Fruit fly (Drosophila melanogaster): ENCODE data around the gene Sec71.

Gene Sec71

DNA sequence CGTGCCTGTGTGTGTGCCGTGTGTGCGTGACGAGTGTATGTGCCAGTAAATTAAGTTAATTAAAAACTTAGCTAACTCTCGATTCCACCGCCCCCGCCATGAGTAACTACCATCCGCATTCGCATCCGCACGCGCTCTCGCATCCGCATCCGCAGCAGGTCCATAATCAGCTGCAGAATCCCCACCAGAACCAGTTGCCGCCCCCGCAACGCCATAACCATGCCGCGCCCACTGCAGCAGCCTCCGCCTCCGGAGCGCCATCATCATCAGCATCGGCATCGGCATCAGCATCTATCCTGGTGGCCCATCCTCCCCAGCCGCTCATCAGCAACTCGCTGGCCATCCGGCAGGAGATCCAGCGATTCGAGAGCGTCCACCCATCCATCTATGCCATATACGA, 42.6 kb downstream of the Sec71 start:
- no peak for TF ChIP-seq CG33017 (tag; optimal IDR thresholded peaks at IDR 0.05)
- TF ChIP-seq ovo (GFP tag; optimal IDR thresholded peaks at IDR 0.05) = no peak
- no peak for TF ChIP-seq Hr96 (GFP tag; optimal IDR thresholded peaks at IDR 0.05)
- no peak for TF ChIP-seq Crg-1 (GFP tag; optimal IDR thresholded peaks at IDR 0.05)
- no peak for TF ChIP-seq cic (GFP tag; optimal IDR thresholded peaks at IDR 0.05)
- TF ChIP-seq kay (GFP tag; ENCODE audit: borderline replicate concordance) = no peak
- TF ChIP-seq bab1 (GFP tag; optimal IDR thresholded peaks at IDR 0.05) = no peak
- no peak for TF ChIP-seq cnc (optimal IDR thresholded peaks at IDR 0.05)
- TF ChIP-seq Mnt (GFP tag; optimal IDR thresholded peaks at IDR 0.05) = no peak
- no peak for TF ChIP-seq CG7101 (tag; optimal IDR thresholded peaks at IDR 0.05)

DNA sequence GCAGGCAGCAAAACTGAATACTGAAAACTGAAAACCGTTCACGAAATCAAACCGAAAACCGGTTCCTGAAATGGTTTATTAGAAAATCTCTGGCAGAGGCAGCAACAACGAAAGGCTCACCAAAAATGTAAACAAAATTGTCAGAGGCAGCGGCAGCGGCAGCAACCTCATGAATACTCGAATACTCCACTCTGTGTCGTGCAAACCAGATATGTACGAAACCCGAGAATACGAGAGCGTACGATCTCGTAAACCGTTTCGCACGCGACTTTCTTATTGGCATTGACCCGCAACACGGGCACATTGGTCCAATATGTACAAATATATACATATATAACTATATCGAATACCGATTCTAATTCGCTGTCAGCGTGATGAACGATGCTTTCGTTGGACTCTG, 44.3 kb downstream of the Sec71 start:
- TF ChIP-seq Mnt (GFP tag; optimal IDR thresholded peaks at IDR 0.05) = no peak
- no peak for TF ChIP-seq CG7045 (GFP tag; optimal IDR thresholded peaks at IDR 0.05)
- TF ChIP-seq CG7101 (tag; optimal IDR thresholded peaks at IDR 0.05) = no peak

DNA sequence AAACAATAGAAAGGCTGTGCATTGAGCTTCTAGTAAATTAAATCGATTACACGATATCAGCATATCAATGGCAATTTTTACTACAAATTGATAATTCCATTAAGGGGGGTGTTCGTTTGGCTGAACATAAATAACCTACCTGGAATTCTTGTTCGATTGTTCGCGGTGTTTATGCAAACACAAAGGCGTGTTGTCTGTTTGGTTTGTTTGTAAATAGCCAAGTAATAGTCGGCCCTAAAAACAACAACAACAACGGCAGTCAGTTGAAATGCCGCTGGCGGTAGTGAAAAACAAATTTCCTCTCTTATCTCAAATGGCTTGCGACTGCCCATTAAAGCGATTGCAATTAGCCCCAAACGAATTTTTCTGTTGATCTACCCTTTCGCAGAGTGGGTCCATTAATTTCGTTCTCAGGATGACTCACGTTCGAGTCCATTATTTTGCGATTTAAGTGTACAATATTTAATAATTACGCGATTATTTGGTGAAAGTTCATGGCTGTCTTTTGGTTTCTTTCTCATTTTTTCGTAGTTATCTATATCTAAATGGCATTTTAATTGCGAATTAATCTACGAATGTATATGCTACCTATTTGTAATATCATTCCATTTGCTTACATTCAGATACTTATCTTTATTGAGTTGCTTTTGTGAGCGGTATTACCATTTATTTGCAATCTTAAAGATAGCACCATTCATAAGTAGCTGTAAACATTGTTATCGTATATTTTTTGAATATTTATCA, 45.5 kb downstream of the Sec71 start:
- TF ChIP-seq CG11617 (GFP tag; optimal IDR thresholded peaks at IDR 0.05) (peak; percentile 71), Clk (GFP tag; optimal IDR thresholded peaks at IDR 0.05) (peak; percentile 43), toe (GFP tag; optimal IDR thresholded peaks at IDR 0.05) (no peak), CG14711 (tag; optimal IDR thresholded peaks at IDR 0.05) (no peak), tj (GFP tag; optimal IDR thresholded peaks at IDR 0.05) (no peak), CG7045 (GFP tag; optimal IDR thresholded peaks at IDR 0.05) (peak; percentile 71), CG12768 (GFP tag; optimal IDR thresholded peaks at IDR 0.05) (peak; percentile 55), ovo (GFP tag; optimal IDR thresholded peaks at IDR 0.05) (no peak), CG5204 (GFP tag; optimal IDR thresholded peaks at IDR 0.05) (peak; percentile 10), CG7101 (tag; optimal IDR thresholded peaks at IDR 0.05) (peak; percentile 50), cnc (optimal IDR thresholded peaks at IDR 0.05) (no peak), kay (GFP tag; ENCODE audit: borderline replicate concordance) (peak; percentile 84), Mnt (GFP tag; optimal IDR thresholded peaks at IDR 0.05) (no peak), Crg-1 (GFP tag; optimal IDR thresholded peaks at IDR 0.05) (peak; percentile 4), CG1620 (GFP tag; optimal IDR thresholded peaks at IDR 0.05) (no peak), Hr96 (GFP tag; optimal IDR thresholded peaks at IDR 0.05) (no peak), cic (GFP tag; optimal IDR thresholded peaks at IDR 0.05) (peak; percentile 93), CG33017 (tag; optimal IDR thresholded peaks at IDR 0.05) (peak; percentile 78), pad (GFP tag; optimal IDR thresholded peaks at IDR 0.05) (peak; percentile 32), bab1 (GFP tag; optimal IDR thresholded peaks at IDR 0.05) (no peak)

dm6 chr2L:13839744-13840151, 46.4 kb downstream of the Sec71 start:
- TF ChIP-seq cic (GFP tag; optimal IDR thresholded peaks at IDR 0.05) (no peak), CG7045 (GFP tag; optimal IDR thresholded peaks at IDR 0.05) (peak; percentile 31), toe (GFP tag; optimal IDR thresholded peaks at IDR 0.05) (peak; percentile 8), CG7101 (tag; optimal IDR thresholded peaks at IDR 0.05) (peak; percentile 31), Hr96 (GFP tag; optimal IDR thresholded peaks at IDR 0.05) (peak; percentile 2), CG5204 (GFP tag; optimal IDR thresholded peaks at IDR 0.05) (peak; percentile 38), ovo (GFP tag; optimal IDR thresholded peaks at IDR 0.05) (no peak), pad (GFP tag; optimal IDR thresholded peaks at IDR 0.05) (no peak), CG33017 (tag; optimal IDR thresholded peaks at IDR 0.05) (peak; percentile 29), tj (GFP tag; optimal IDR thresholded peaks at IDR 0.05) (no peak), kay (GFP tag; ENCODE audit: borderline replicate concordance) (peak; percentile 81), Clk (GFP tag; optimal IDR thresholded peaks at IDR 0.05) (no peak), CG14711 (tag; optimal IDR thresholded peaks at IDR 0.05) (peak; percentile 40), cnc (optimal IDR thresholded peaks at IDR 0.05) (no peak), CG1620 (GFP tag; optimal IDR thresholded peaks at IDR 0.05) (peak; percentile 22), bab1 (GFP tag; optimal IDR thresholded peaks at IDR 0.05) (peak; percentile 68), Crg-1 (GFP tag; optimal IDR thresholded peaks at IDR 0.05) (no peak), CG11617 (GFP tag; optimal IDR thresholded peaks at IDR 0.05) (peak; percentile 37)

DNA sequence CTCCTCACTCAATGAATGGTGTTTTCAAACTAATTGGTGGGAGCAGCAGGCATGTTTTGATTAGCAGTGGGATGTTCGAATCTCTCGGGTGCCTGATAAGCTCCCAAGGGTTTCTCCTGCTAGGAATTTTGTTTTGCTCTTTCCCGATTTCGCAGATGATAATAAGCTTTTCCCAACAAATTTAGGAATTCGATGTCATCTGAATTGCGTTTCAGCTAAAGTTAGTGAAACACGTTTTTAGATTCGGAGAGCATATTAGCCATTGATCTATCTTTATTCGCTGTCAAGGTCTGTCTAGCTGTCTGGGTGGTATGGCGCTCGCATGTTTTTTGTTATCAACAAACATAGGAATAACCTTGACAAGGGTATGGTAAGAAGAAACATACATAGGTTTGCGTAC, 48.2 kb downstream of the Sec71 start, which contains the start of gene CG33307:
Gene CG33307, minus strand, starts transcription at position 13 of the 400 bp plus-strand sequence.
- TF ChIP-seq CG11617 (GFP tag; optimal IDR thresholded peaks at IDR 0.05) = no peak
- TF ChIP-seq toe (GFP tag; optimal IDR thresholded peaks at IDR 0.05) = no peak
- TF ChIP-seq bab1 (GFP tag; optimal IDR thresholded peaks at IDR 0.05) = no peak
- TF ChIP-seq pad (GFP tag; optimal IDR thresholded peaks at IDR 0.05) = no peak
- no peak for TF ChIP-seq Hr96 (GFP tag; optimal IDR thresholded peaks at IDR 0.05)
- TF ChIP-seq CG5204 (GFP tag; optimal IDR thresholded peaks at IDR 0.05) = no peak
- no peak for TF ChIP-seq kay (GFP tag; ENCODE audit: borderline replicate concordance)

DNA sequence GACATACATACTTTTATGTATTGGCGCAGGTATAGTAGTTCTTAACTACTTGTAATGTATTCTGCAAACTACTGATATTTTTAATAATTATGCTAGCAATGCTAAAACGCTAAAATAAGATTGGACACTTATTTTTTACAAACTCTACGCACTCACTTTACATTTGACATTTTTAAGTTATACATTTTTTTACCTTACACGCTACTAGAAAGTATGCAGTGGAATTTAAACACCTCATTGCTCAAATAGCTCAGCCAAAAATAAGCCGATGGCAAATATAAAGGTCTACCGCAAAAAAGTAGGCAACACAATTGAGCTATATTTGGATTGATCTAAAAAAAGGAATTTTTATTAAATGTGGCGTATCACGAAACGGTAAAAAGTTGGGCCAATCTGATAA, 48.8 kb downstream of the Sec71 start:
- no peak for TF ChIP-seq CG1620 (GFP tag; optimal IDR thresholded peaks at IDR 0.05)
- no peak for TF ChIP-seq CG33017 (tag; optimal IDR thresholded peaks at IDR 0.05)
- no peak for TF ChIP-seq cic (GFP tag; optimal IDR thresholded peaks at IDR 0.05)
- TF ChIP-seq CG7101 (tag; optimal IDR thresholded peaks at IDR 0.05) = no peak
- no peak for TF ChIP-seq Hr96 (GFP tag; optimal IDR thresholded peaks at IDR 0.05)
- no peak for TF ChIP-seq CG5204 (GFP tag; optimal IDR thresholded peaks at IDR 0.05)
- TF ChIP-seq CG14711 (tag; optimal IDR thresholded peaks at IDR 0.05) = no peak
- no peak for TF ChIP-seq Mnt (GFP tag; optimal IDR thresholded peaks at IDR 0.05)
- TF ChIP-seq Crg-1 (GFP tag; optimal IDR thresholded peaks at IDR 0.05) = no peak
- TF ChIP-seq CG7045 (GFP tag; optimal IDR thresholded peaks at IDR 0.05) = no peak
- no peak for TF ChIP-seq bab1 (GFP tag; optimal IDR thresholded peaks at IDR 0.05)
- TF ChIP-seq Clk (GFP tag; optimal IDR thresholded peaks at IDR 0.05) = no peak
- no peak for TF ChIP-seq ovo (GFP tag; optimal IDR thresholded peaks at IDR 0.05)
- TF ChIP-seq CG12768 (GFP tag; optimal IDR thresholded peaks at IDR 0.05) = no peak
- no peak for TF ChIP-seq cnc (optimal IDR thresholded peaks at IDR 0.05)
- TF ChIP-seq toe (GFP tag; optimal IDR thresholded peaks at IDR 0.05) = no peak

Data from whole organism, adult.